Fruit fly (Drosophila melanogaster) whole organism, embryonic: ENCODE data around the gene Helz.

Experiments used
- Bdp1 ChIP-seq: fragments of 200-800 bp; sonication (Bioruptor generic); optimal IDR thresholded peaks from 3 replicates; lab custom pipeline; 2016; ENCODE audit warnings: missing biosample characterization, missing genetic modification characterization
- CG10209 ChIP-seq: fragments of 200-800 bp; sonication (Bioruptor generic); optimal IDR thresholded peaks from 3 replicates; lab custom pipeline; 2017; ENCODE audit warnings: missing biosample characterization, mild to moderate bottlenecking, missing genetic modification characterization, missing genetic modification reagents
- CG10267 ChIP-seq: fragments of 200-800 bp; sonication (Bioruptor generic); optimal IDR thresholded peaks from 2 replicates; lab custom pipeline; 2018; ENCODE audit warnings: missing biosample characterization, mild to moderate bottlenecking, missing genetic modification characterization, moderate library complexity
- CG10321 ChIP-seq: fragments of 200-800 bp; sonication (Bioruptor generic); IDR thresholded peaks from 2 replicates; pipeline ENCODE4 v1.3.6; 2022; ENCODE audit warnings: missing biosample characterization, missing genetic modification characterization
- CG11696 ChIP-seq: fragments of 200-800 bp; sonication (Bioruptor generic); IDR thresholded peaks from 2 replicates; pipeline ENCODE4 v1.3.6; 2022; ENCODE audit warnings: missing biosample characterization, missing genetic modification characterization
- CG12299 ChIP-seq: fragments of 200-800 bp; sonication (Bioruptor generic); optimal IDR thresholded peaks from 2 replicates; lab custom pipeline; 2018; ENCODE audit warnings: missing biosample characterization, mild to moderate bottlenecking, missing genetic modification characterization
- CG1233 ChIP-seq: fragments of 200-800 bp; sonication (Bioruptor generic); optimal IDR thresholded peaks from 4 replicates; lab custom pipeline; 2018; ENCODE audit warnings: missing biosample characterization, mild to moderate bottlenecking, missing genetic modification characterization
- CG12942 ChIP-seq: fragments of 200-800 bp; sonication (Bioruptor generic); optimal IDR thresholded peaks from 3 replicates; lab custom pipeline; 2016; ENCODE audit warnings: missing biosample characterization, missing genetic modification characterization
- CG14050 ChIP-seq: fragments of 200-800 bp; sonication (Bioruptor generic); IDR thresholded peaks from 3 replicates; pipeline ENCODE4 v1.3.6; 2022; ENCODE audit warnings: missing biosample characterization, missing genetic modification characterization
- CG14860 ChIP-seq: fragments of 200-800 bp; sonication (Bioruptor generic); IDR thresholded peaks from 3 replicates; pipeline ENCODE4 v1.3.6; 2022; ENCODE audit warnings: missing biosample characterization, missing genetic modification characterization; ENCODE audit not compliant: partially characterized antibody
- CG15601 ChIP-seq: fragments of 200-800 bp; sonication (Bioruptor generic); optimal IDR thresholded peaks from 3 replicates; lab custom pipeline; 2019; ENCODE audit warnings: missing biosample characterization, mild to moderate bottlenecking, missing genetic modification characterization, moderate library complexity
- CG17359 ChIP-seq: fragments of 200-800 bp; sonication (Bioruptor generic); optimal IDR thresholded peaks from 3 replicates; lab custom pipeline; 2018; ENCODE audit warnings: missing biosample characterization, mild to moderate bottlenecking, missing genetic modification characterization, moderate library complexity
- CG2199 ChIP-seq: fragments of 200-800 bp; sonication (Bioruptor generic); IDR thresholded peaks from 3 replicates; pipeline ENCODE4 v1.3.6; 2022; ENCODE audit warnings: missing biosample characterization, missing genetic modification characterization
- CG31388 ChIP-seq: fragments of 200-800 bp; sonication (Bioruptor generic); optimal IDR thresholded peaks from 2 replicates; lab custom pipeline; 2016; ENCODE audit warnings: missing biosample characterization, missing genetic modification characterization
- CG33557 ChIP-seq: fragments of 200-800 bp; sonication (Bioruptor generic); optimal IDR thresholded peaks from 2 replicates; lab custom pipeline; 2019; ENCODE audit warnings: missing biosample characterization, mild to moderate bottlenecking, missing genetic modification characterization, moderate library complexity
- CG4424 ChIP-seq: fragments of 200-800 bp; sonication (Bioruptor generic); optimal IDR thresholded peaks from 3 replicates; lab custom pipeline; 2016; ENCODE audit warnings: missing biosample characterization, missing genetic modification characterization
- CG7357 ChIP-seq: fragments of 200-800 bp; sonication (Bioruptor generic); IDR thresholded peaks from 3 replicates; pipeline ENCODE4 v1.3.6; 2022; ENCODE audit warnings: missing biosample characterization, missing genetic modification characterization
- CG8924 ChIP-seq: fragments of 200-800 bp; optimal IDR thresholded peaks from 3 replicates; lab custom pipeline; 2019; ENCODE audit warnings: missing biosample characterization, mild to moderate bottlenecking, missing genetic modification characterization, moderate library complexity
- CG9609 ChIP-seq: fragments of 200-800 bp; sonication (Bioruptor generic); optimal IDR thresholded peaks from 3 replicates; lab custom pipeline; 2016; ENCODE audit warnings: missing biosample characterization, missing genetic modification characterization
- CkIIα-i1 ChIP-seq: fragments of 200-800 bp; sonication (Bioruptor generic); IDR thresholded peaks from 2 replicates; pipeline ENCODE4 v1.3.6; 2022; ENCODE audit warnings: missing biosample characterization, missing genetic modification characterization
- Dek ChIP-seq: fragments of 200-800 bp; sonication (Bioruptor generic); optimal IDR thresholded peaks from 3 replicates; lab custom pipeline; 2019; ENCODE audit warnings: missing biosample characterization, mild to moderate bottlenecking, missing genetic modification characterization, moderate library complexity
- Dip3 ChIP-seq: fragments of 200-800 bp; sonication (Bioruptor generic); optimal IDR thresholded peaks from 3 replicates; lab custom pipeline; 2016; ENCODE audit warnings: missing biosample characterization, missing genetic modification characterization
- Dref ChIP-seq: fragments of 200-800 bp; sonication (Bioruptor generic); IDR thresholded peaks from 2 replicates; pipeline ENCODE4 v1.3.6; 2022; ENCODE audit warnings: missing biosample characterization, missing genetic modification characterization
- Gug ChIP-seq: fragments of 200-800 bp; sonication (Bioruptor generic); IDR thresholded peaks from 4 replicates; pipeline ENCODE4 v1.3.6; 2022; ENCODE audit warnings: missing biosample characterization, missing genetic modification characterization
- HLH4C ChIP-seq: fragments of 200-800 bp; sonication (Bioruptor generic); IDR thresholded peaks from 3 replicates; pipeline ENCODE4 v1.3.6; 2022; ENCODE audit warnings: missing biosample characterization, missing genetic modification characterization; ENCODE audit not compliant: partially characterized antibody
- Hand ChIP-seq: fragments of 200-800 bp; sonication (Bioruptor generic); optimal IDR thresholded peaks from 2 replicates; lab custom pipeline; 2017; ENCODE audit warnings: mild to moderate bottlenecking, missing biosample characterization, missing genetic modification reagents, missing genetic modification characterization
- NFAT ChIP-seq: fragments of 200-800 bp; sonication (Bioruptor generic); IDR thresholded peaks from 2 replicates; pipeline ENCODE4 v1.3.6; 2022; ENCODE audit warnings: missing biosample characterization, missing genetic modification characterization
- NfI ChIP-seq: fragments of 200-800 bp; sonication (Bioruptor generic); optimal IDR thresholded peaks from 3 replicates; lab custom pipeline; 2018; ENCODE audit warnings: missing biosample characterization, mild to moderate bottlenecking, missing genetic modification characterization, moderate library complexity
- Sin3A ChIP-seq: fragments of >200 bp; optimal IDR thresholded peaks from 2 replicates; lab custom pipeline; 2018
- Sox102F ChIP-seq: fragments of 200-800 bp; sonication (Bioruptor generic); optimal IDR thresholded peaks from 2 replicates; lab custom pipeline; 2018; ENCODE audit warnings: missing biosample characterization, mild to moderate bottlenecking, missing genetic modification characterization, moderate library complexity
- Sry-δ ChIP-seq: fragments of 200-800 bp; sonication (Bioruptor generic); optimal IDR thresholded peaks from 2 replicates; lab custom pipeline; 2016; ENCODE audit warnings: missing biosample characterization, missing genetic modification characterization
- Vsx1 ChIP-seq: fragments of 200-800 bp; sonication (Bioruptor generic); optimal IDR thresholded peaks from 2 replicates; lab custom pipeline; 2017; ENCODE audit warnings: missing biosample characterization, mild to moderate bottlenecking, missing genetic modification characterization, missing genetic modification reagents
- ab ChIP-seq: fragments of 200-800 bp; sonication (Bioruptor generic); optimal IDR thresholded peaks from 2 replicates; lab custom pipeline; 2016; ENCODE audit warnings: missing biosample characterization, missing genetic modification characterization
- ash1 ChIP-seq: fragments of 200-800 bp; sonication (Bioruptor generic); optimal IDR thresholded peaks from 2 replicates; lab custom pipeline; 2018; ENCODE audit warnings: missing biosample characterization, mild to moderate bottlenecking, missing genetic modification characterization
- dm ChIP-seq: fragments of 200-800 bp; sonication (Bioruptor generic); optimal IDR thresholded peaks from 3 replicates; lab custom pipeline; 2016; ENCODE audit warnings: missing biosample characterization, missing genetic modification characterization
- dpn ChIP-seq, 2 experiments: fragments of 200-800 bp; sonication (Bioruptor generic); optimal IDR thresholded peaks; 3 replicates each; lab custom pipeline; 2016; ENCODE audit warnings: missing biosample characterization in 2 of 2, missing genetic modification characterization in 2 of 2
- grau ChIP-seq: fragments of 200-800 bp; optimal IDR thresholded peaks from 3 replicates; lab custom pipeline; 2019; ENCODE audit warnings: missing biosample characterization, mild to moderate bottlenecking, missing genetic modification characterization, moderate library complexity
- gt ChIP-seq: fragments of 200-800 bp; sonication (Bioruptor generic); IDR thresholded peaks from 2 replicates; pipeline ENCODE4 v1.3.6; 2022; ENCODE audit warnings: missing biosample characterization, missing genetic modification characterization
- hbn ChIP-seq: fragments of 200-800 bp; sonication (Bioruptor generic); IDR thresholded peaks from 2 replicates; pipeline ENCODE4 v1.3.6; 2022; ENCODE audit warnings: missing biosample characterization, missing genetic modification characterization; ENCODE audit not compliant: partially characterized antibody
- her ChIP-seq: fragments of 200-800 bp; sonication (Bioruptor generic); optimal IDR thresholded peaks from 2 replicates; lab custom pipeline; 2016; ENCODE audit warnings: missing biosample characterization, missing genetic modification characterization
- ind ChIP-seq: fragments of 200-800 bp; sonication (Bioruptor generic); optimal IDR thresholded peaks from 3 replicates; lab custom pipeline; 2016; ENCODE audit warnings: missing biosample characterization, missing genetic modification characterization
- lilli ChIP-seq: fragments of 200-800 bp; sonication (Bioruptor generic); optimal IDR thresholded peaks from 3 replicates; lab custom pipeline; 2016; ENCODE audit warnings: missing biosample characterization, missing genetic modification characterization
- nerfin-2 ChIP-seq: fragments of 200-800 bp; sonication (Bioruptor generic); IDR thresholded peaks from 2 replicates; pipeline ENCODE4 v1.3.6; 2022; ENCODE audit warnings: missing biosample characterization, missing genetic modification characterization; ENCODE audit not compliant: partially characterized antibody
- psq ChIP-seq: fragments of 200-800 bp; sonication (Bioruptor generic); optimal IDR thresholded peaks from 2 replicates; lab custom pipeline; 2017; ENCODE audit warnings: missing biosample characterization, missing genetic modification characterization
- run ChIP-seq: fragments of 200-800 bp; sonication (Bioruptor generic); optimal IDR thresholded peaks from 3 replicates; lab custom pipeline; 2018; ENCODE audit warnings: missing biosample characterization, mild to moderate bottlenecking, missing genetic modification characterization
- sens-2 ChIP-seq: fragments of 200-800 bp; sonication (Bioruptor generic); IDR thresholded peaks from 2 replicates; pipeline ENCODE4 v1.3.6; 2022; ENCODE audit warnings: missing biosample characterization, missing genetic modification characterization
- sob ChIP-seq: fragments of 200-800 bp; sonication (Bioruptor generic); IDR thresholded peaks from 2 replicates; pipeline ENCODE4 v1.3.6; 2022; ENCODE audit warnings: missing biosample characterization, missing genetic modification characterization
- stc ChIP-seq: fragments of 200-800 bp; sonication (Bioruptor generic); IDR thresholded peaks from 2 replicates; pipeline ENCODE4 v1.3.6; 2022; ENCODE audit warnings: missing biosample characterization, missing genetic modification characterization
- vnd ChIP-seq: fragments of 200-800 bp; sonication (Bioruptor generic); IDR thresholded peaks from 3 replicates; pipeline ENCODE4 v1.3.6; 2022; ENCODE audit warnings: missing biosample characterization, missing genetic modification characterization; ENCODE audit not compliant: partially characterized antibody
- zf30C ChIP-seq: fragments of 200-800 bp; sonication (Bioruptor generic); optimal IDR thresholded peaks from 3 replicates; lab custom pipeline; 2018; ENCODE audit warnings: missing biosample characterization, mild to moderate bottlenecking, missing genetic modification characterization

The Helz gene

dm6 chr3L:14786230-14786850 lies 3.4 kb upstream of the Helz start, which contains the start of the genes bmm and Tdrd3 (continued):
- peak; percentile 94 for TF ChIP-seq Sry-δ (GFP tag; lab: Kevin White, UChicago)
- peak; percentile 71 for TF ChIP-seq CG1233 (GFP tag; lab: Kevin White, UChicago)
- TF ChIP-seq sens-2 (GFP tag; lab: Robert Waterston, UW) = 0 out of 2 replicates have a peak, but pooled peaks have one; percentile 3
- peak; percentile 82 for TF ChIP-seq CG10209
- TF ChIP-seq CkIIα-i1 (GFP tag; lab: Robert Waterston, UW) = no peak
- TF ChIP-seq CG7357 = 0 out of 3 replicates have a peak, but pooled peaks have one; percentile 37
- TF ChIP-seq Hand (GFP tag; lab: Kevin White, UChicago) = peak; percentile 13
- no peak for TF ChIP-seq zf30C (GFP tag; lab: Kevin White, UChicago)
- no peak for TF ChIP-seq CG10321 (GFP tag; lab: Robert Waterston, UW)
- TF ChIP-seq Dip3 (GFP tag; lab: Kevin White, UChicago) = peak; percentile 50
- TF ChIP-seq CG31388 (GFP tag; lab: Kevin White, UChicago) = peak; percentile 30
- peak; percentile 10 for TF ChIP-seq run (tag; lab: Kevin White, UChicago)
- peak; percentile 63 to 85 for TF ChIP-seq dpn (GFP tag; optimal IDR thresholded peaks at IDR 0.05; lab: Kevin White, UChicago)
- peak; percentile 53 for TF ChIP-seq Vsx1 (GFP tag; lab: Kevin White, UChicago)
- no peak for TF ChIP-seq her (GFP tag; lab: Kevin White, UChicago)
- TF ChIP-seq ind (GFP tag; lab: Kevin White, UChicago) = peak; percentile 87
- TF ChIP-seq Gug (GFP tag; lab: Robert Waterston, UW) = peak; percentile 92
- TF ChIP-seq Sox102F = peak; percentile 83
- TF ChIP-seq ab (GFP tag; lab: Kevin White, UChicago) = no peak
- TF ChIP-seq CG8924 (tag; lab: Kevin White, UChicago) = peak; percentile 94
- peak; percentile 83 for TF ChIP-seq lilli
- peak; percentile 75; the same call in 1 of the 2 replicates for TF ChIP-seq nerfin-2 (GFP tag; lab: Robert Waterston, UW)
- TF ChIP-seq CG14860 = peak; percentile 78
- no peak for TF ChIP-seq CG14050 (GFP tag; lab: Robert Waterston, UW)
- TF ChIP-seq CG17359 (tag; lab: Kevin White, UChicago) = peak; percentile 73
- no peak for TF ChIP-seq ash1
- peak; percentile 81 for TF ChIP-seq CG33557
- peak; percentile 33 for TF ChIP-seq psq (GFP tag; lab: Kevin White, UChicago)
- TF ChIP-seq dm (GFP tag; lab: Kevin White, UChicago) = no peak
- no peak for TF ChIP-seq CG11696 (GFP tag; lab: Robert Waterston, UW)
- TF ChIP-seq CG4424 = peak; percentile 76
- TF ChIP-seq CG9609 = peak; percentile 55
- TF ChIP-seq grau (tag; lab: Kevin White, UChicago) = peak; percentile 90
- peak; percentile 93 for TF ChIP-seq hbn (GFP tag; lab: Robert Waterston, UW)
- peak; percentile 84 for TF ChIP-seq vnd
- peak; percentile 7; the same call in 1 of the 3 replicates for TF ChIP-seq CG2199
- peak; percentile 82 for TF ChIP-seq HLH4C (GFP tag; lab: Robert Waterston, UW)
- TF ChIP-seq sob (GFP tag; lab: Robert Waterston, UW) = peak; percentile 89
- TF ChIP-seq CG15601 = peak; percentile 86
- TF ChIP-seq gt (GFP tag; lab: Robert Waterston, UW) = peak; percentile 42; the same call in 1 of the 2 replicates
- TF ChIP-seq Dref (GFP tag; lab: Robert Waterston, UW) = peak; percentile 59
- peak; percentile 83 for TF ChIP-seq NfI
- peak; percentile 85 for TF ChIP-seq Dek (tag; lab: Kevin White, UChicago)
- peak; percentile 89 for TF ChIP-seq NFAT (GFP tag; lab: Robert Waterston, UW)
- TF ChIP-seq Sin3A = peak; percentile 12
- TF ChIP-seq Bdp1 (GFP tag; lab: Kevin White, UChicago) = peak; percentile 11
- peak; percentile 25; the same call in 1 of the 2 replicates for TF ChIP-seq stc
- TF ChIP-seq CG10267 (tag; lab: Kevin White, UChicago) = peak; percentile 88
- TF ChIP-seq CG12942 (GFP tag; lab: Kevin White, UChicago) = peak; percentile 76
- TF ChIP-seq CG12299 (tag; lab: Kevin White, UChicago) = peak; percentile 53
